Worm (Caenorhabditis elegans): ENCODE results near the gene C15H7.3.
A peak's percentile ranks its signal among the peaks of the same experiment; 100 is the strongest.

Gene C15H7.3

DNA sequence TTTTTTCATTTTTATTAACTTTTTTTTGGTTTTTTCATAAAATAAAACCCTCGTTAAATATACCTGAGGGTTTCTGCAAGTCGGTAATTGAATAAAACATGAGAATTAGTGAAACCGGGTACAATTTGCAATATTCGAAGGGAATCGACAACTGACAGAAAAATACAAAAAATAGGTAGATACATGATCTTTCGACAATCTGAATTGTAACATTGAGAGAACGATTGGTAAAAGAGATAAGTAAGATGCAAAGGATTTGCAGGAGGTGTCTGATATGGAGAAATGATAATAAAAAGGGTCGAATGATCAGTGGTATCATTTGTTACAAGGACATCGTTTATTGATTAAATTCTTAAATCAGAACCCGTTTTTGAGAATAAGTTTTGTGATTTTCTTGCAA lies 27.0 kb upstream of the C15H7.3 start, which contains the start of gene ugt-60:
Gene ugt-60 (minus strand): TSS at position 233 of the 400 bp plus-strand sequence.
- TF ChIP-seq W03F9.2 (tag; optimal IDR thresholded peaks at IDR 0.05) (no peak), dao-5 (tag; optimal IDR thresholded peaks at IDR 0.05) (no peak), him-1 (tag; optimal IDR thresholded peaks at IDR 0.05) (no peak)

DNA sequence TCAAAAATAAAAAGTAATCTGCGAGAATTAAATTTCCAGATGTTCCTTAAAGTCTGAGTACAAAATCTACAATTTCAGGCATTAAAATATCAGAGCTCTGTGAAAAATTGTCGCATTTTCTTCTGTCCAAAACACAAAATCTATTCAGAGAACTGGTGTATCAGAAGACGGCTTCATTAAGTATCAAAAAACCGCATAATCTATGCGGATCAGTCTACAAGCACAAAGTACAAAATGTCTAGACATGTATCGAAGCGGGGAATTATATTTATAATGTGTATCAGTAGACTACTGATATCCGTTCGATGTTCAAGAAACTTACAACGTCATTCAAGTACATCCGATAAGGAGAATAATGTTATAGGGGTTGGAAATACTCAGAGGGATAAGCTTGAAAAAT lies 17.8 kb upstream of the C15H7.3 start:
- TF ChIP-seq W03F9.2 (tag; optimal IDR thresholded peaks at IDR 0.05) (no peak), dao-5 (tag; optimal IDR thresholded peaks at IDR 0.05) (no peak), him-1 (tag; optimal IDR thresholded peaks at IDR 0.05) (no peak)

DNA sequence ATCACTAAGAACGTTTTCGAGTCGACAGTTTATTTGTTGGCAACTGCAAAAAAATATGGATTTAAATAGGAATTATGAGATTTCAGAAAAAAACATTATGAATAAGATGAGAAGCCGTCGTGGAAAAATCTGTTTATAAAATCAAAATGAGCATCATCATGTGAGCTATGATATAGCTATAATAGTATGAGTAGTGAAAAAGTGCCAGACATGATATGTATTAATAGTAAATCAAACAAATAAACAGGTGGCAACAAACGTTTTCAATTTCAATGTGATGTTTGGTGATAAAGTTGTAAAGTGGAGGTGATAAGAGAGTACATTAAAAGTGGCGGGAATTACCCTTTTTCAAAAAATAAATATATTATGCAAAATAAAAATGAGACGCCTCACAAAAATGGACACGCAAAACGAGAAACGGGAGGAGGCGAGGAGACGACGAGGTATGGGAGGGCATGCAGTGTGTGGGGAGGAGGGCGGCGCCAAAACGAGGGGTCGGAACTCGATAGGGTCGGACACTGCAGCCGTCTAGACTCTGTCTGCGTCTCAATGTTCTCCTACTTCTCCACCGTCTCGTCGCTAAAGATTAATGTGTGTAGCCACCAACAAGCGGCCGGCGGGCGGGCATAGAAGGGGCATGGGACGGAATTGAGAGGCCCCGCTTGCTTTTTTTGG lies 16.0 kb upstream of the C15H7.3 start, which contains the start of gene C07A9.9:
Gene C07A9.9 (minus strand): TSS at position 51 of the 675 bp plus-strand sequence.
- TF ChIP-seq him-1 (tag; optimal IDR thresholded peaks at IDR 0.05) (peak; percentile 91), W03F9.2 (tag; optimal IDR thresholded peaks at IDR 0.05) (no peak)

DNA sequence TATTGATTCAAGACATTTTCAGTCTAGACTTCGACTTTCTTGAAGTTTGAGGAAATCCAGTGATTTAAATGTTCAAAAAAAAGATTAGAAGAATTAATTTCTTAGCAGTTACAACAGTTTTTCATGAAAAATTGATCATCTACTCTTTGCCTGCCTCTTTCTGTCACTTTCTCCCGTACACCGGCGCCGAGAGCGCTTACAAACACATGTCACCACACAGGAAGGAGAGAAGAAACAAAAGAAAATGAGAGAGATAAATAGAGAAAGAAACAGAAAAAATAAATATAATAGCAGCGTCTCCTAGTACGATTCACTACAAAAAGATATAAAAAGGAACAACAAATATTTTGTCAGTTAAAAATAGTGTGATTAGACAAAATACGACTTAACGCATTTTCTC lies 14.9 kb upstream of the C15H7.3 start:
- TF ChIP-seq him-1 (tag; optimal IDR thresholded peaks at IDR 0.05) (no peak), dao-5 (tag; optimal IDR thresholded peaks at IDR 0.05) (no peak), W03F9.2 (tag; optimal IDR thresholded peaks at IDR 0.05) (no peak)

DNA sequence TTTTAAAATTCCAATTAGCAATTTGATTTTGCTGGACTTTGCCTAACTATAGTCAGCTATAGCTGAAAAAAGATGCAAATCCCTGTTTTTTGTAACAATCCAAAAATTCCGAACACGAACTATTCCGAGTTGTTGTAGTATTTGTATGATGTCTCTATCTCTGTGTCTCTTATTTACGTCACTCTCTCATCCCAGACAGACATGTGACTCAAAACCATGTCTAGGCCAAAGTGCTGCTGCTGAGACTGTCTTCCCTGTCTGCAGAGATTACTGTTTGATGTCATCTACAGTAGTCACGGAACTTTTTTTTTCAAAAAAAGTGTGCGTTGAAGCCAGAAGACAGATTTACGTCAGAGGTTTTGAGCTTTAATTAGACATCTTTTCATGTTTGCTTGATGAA lies 14.5 kb upstream of the C15H7.3 start:
- TF ChIP-seq him-1 (tag; optimal IDR thresholded peaks at IDR 0.05) (no peak), W03F9.2 (tag; optimal IDR thresholded peaks at IDR 0.05) (no peak), dao-5 (tag; optimal IDR thresholded peaks at IDR 0.05) (no peak)

DNA sequence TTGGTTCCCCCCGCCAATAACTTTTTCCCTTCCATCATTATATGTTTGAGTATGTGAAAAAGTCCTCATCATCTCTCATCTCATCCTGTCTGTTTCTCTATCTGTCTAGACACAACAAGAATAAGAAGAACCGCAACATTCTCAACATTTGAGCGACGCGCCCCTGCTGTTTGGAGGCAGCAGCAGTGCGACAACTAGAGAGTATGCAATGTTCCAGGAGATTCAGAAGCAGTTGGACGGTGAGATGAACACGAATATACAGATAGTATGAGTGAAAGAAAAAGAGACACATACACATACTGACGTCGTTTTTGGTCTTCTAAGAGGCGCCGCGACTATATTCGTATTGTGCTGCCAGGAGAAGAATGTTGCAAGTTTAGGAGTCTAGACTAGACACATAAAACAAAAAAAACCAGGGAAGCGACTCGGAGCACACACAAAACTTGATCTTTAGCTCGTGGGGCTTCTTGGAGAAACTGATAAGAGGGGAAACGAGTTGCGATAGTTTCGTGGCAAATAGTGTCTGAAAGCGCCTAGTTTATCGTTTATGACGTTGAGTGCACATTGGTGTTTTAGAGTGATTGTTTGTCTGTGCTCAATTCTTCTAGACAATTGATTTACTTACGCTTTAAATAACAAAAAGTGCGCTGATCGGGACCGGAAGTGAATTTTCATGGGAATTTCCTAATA lies 13.9 kb upstream of the C15H7.3 start:
- TF ChIP-seq dao-5 (tag; optimal IDR thresholded peaks at IDR 0.05) (no peak), him-1 (tag; optimal IDR thresholded peaks at IDR 0.05) (no peak), W03F9.2 (tag; optimal IDR thresholded peaks at IDR 0.05) (no peak)

DNA sequence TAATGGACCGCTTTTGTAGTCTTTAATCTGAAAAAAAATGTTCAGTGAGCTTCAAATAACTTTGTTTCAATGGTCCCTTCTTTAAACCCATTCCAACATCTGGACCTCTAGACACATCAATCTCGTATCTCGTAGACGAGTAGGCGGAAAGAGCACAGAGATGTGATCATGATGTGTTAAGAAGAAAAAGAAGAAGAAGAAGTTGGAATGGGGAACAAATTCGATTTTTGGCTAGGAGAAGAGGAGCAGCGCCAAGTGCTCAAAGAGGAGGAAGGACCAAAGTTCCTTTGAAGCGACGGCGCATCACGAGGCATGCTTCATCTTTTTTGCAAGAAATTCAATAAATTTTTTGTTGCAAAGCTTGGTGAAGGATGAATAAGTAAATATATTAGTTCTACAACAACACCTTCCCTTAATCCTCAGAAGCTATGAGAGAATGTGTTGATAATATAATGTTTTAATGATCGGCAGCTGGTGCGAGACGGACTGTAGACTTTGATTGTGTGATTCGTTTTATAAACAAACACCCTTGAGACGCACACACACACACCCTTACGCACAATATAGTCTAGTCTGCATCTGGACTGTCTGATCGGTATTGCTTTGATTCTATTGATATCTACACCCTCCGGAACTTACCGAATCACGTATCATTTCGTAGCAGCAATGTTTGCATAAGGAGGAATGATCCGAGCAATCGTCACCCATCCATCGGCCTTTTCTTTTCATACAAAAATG lies 12.9 kb upstream of the C15H7.3 start:
- no peak for TF ChIP-seq dao-5 (tag; optimal IDR thresholded peaks at IDR 0.05)
- TF ChIP-seq him-1 (tag; optimal IDR thresholded peaks at IDR 0.05): peak; percentile 21

DNA sequence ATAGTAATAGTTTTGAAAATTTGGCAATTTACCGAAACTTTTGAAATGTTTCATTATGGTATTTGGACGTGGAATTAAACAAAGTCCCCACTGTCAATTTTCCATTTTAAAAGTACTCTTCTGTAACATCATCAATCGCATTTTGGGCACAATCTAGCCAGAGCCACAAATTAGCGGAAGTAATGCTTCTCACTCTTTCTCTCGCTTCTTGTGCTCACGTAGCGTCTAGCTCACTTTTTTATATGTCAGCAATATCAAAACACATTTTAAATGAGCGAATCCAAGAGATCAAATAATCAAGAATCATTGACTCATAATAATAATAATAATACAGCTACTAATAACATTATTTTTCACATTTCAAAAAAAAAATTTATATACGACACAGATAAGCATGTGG lies 12.2 kb upstream of the C15H7.3 start:
- no peak for TF ChIP-seq dao-5 (tag; optimal IDR thresholded peaks at IDR 0.05)
- no peak for TF ChIP-seq him-1 (tag; optimal IDR thresholded peaks at IDR 0.05)
- no peak for TF ChIP-seq W03F9.2 (tag; optimal IDR thresholded peaks at IDR 0.05)

DNA sequence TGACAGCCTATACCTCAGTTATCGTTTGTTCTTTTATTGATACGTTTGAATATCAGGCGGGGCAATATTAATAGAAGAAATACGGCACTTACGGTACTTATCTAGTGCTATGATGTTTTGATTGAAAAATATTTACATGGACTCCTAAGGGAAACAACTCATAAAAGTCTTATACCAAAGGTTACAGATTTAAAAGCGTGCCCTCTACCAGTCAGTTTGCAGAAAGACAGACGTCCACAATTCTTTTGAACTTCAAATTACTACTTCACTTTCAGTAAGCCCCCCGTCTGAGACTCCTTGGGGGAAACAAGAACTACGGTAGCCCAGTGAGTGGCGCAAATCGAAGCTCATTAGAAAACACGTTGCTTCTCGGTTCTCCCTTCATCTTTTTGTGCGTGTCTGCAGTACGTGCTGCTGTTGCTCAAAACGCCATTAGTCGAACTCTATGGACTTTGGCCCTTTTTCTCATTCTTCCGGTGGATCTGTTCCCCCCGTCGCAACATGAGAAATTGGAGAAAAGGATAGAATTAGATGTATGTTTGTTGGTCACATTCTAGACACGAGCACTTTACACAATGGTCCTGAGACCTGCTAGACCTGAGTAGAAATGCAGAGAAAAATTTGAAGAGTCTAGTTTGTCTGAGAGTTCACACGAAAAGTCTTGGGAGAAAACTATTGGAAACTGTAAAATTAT lies 10.6 kb upstream of the C15H7.3 start:
- TF ChIP-seq dao-5 (tag; optimal IDR thresholded peaks at IDR 0.05) (no peak), him-1 (tag; optimal IDR thresholded peaks at IDR 0.05) (no peak), W03F9.2 (tag; optimal IDR thresholded peaks at IDR 0.05) (no peak)

DNA sequence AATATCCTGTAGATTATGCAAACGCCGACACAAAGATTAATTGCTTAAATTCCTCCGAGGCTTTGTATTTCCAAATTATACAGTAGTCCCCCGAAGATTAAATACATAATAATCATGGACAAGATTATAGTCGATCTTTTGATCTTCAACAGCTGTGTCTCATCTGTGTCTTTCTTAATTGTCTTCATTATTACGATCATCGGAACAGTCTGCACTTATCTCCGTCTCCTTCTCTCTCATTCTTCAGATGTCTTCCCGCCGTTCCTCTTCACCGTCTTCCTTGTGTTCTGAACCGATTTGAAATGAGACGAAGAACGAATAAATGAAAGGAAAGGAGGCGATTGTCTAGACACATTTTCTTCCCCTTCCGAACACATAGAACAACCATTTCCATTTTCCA lies 9.3 kb upstream of the C15H7.3 start:
- TF ChIP-seq him-1 (tag; optimal IDR thresholded peaks at IDR 0.05): no peak
- no peak for TF ChIP-seq W03F9.2 (tag; optimal IDR thresholded peaks at IDR 0.05)
- no peak for TF ChIP-seq dao-5 (tag; optimal IDR thresholded peaks at IDR 0.05)

DNA sequence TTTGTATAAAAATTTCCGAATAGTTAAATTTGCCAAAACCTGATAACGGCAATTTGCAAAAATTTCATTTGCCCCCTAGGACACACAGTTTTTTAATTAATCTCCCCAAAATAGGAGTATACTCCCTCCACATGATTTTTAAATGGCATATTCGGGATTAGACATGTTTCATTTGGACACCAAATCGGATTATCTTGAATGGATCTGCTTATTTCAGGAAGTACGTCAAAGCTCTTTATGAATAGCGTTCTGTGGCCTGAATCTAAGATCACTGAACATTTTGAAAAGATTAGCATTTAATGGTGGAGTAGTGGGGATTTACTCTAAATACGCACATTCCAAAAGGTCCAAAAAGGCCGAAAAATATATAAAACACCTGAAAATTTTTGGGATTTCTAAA lies 6.8 kb upstream of the C15H7.3 start:
- TF ChIP-seq him-1 (tag; optimal IDR thresholded peaks at IDR 0.05) (no peak), W03F9.2 (tag; optimal IDR thresholded peaks at IDR 0.05) (no peak), dao-5 (tag; optimal IDR thresholded peaks at IDR 0.05) (no peak)

DNA sequence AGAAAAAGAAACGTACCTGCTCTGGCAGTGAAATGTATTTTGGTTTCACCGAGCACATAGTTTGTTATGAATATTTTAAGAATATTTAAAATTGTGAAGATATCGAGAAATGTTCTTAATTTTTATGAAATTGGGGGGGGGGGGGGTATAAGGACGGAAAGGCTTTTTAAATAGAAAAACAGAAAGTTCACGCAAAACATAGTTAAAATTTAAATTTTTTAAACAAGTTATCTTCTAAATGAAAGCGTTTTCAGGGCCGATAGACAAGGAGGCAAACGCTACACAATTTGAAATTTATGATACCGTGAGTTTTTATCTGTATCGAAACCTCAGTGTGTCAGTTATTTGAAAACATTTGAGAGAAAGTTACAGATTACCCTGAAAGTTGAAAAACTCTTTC lies 4.0 kb upstream of the C15H7.3 start, which contains the start of gene C15H7.4:
Gene C15H7.4 (minus strand): TSS at position 101 of the 400 bp plus-strand sequence.
- TF ChIP-seq dao-5 (tag; optimal IDR thresholded peaks at IDR 0.05) (no peak), him-1 (tag; optimal IDR thresholded peaks at IDR 0.05) (no peak), W03F9.2 (tag; optimal IDR thresholded peaks at IDR 0.05) (no peak)

DNA sequence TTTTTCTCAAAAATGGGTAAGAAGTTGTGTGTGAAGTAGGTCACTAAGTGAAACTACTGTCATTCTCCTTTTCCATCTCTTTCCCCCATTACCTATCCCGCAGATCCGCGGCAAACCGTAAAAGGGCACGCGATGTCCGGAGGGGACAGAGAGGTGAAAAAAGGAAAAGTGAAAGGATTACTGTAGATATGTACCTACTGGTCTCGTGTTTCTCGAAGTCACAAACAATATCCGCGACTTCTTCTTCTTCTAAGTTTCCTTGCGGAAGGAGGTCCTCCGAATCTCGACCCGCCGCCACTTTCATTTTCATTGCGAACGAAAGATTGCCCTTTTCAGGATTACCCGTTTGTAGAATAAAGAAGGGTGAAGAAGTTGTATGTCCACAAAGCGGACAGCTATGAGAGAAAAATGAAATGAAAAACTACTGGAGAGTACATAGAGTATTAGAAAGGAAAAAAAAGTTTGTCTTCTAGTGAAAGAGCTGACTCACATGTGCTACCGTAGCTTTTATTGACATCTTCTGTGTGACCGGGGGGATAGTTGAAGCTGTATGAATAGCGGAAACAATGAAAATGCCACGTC lies 5.2 kb downstream of the C15H7.3 start:
- no peak for TF ChIP-seq him-1 (tag; optimal IDR thresholded peaks at IDR 0.05)
- TF ChIP-seq W03F9.2 (tag; optimal IDR thresholded peaks at IDR 0.05): no peak
- TF ChIP-seq dao-5 (tag; optimal IDR thresholded peaks at IDR 0.05): no peak

All from whole organism, L4/young adult.